Worm (Caenorhabditis elegans) whole organism, L4/young adult: Measurements from ENCODE around the gene dpy-11.

ENCODE experiments used
- W03F9.2 ChIP-seq: fragments of 150-350 bp; optimal IDR thresholded peaks from 2 replicates; lab custom pipeline; 2014; ENCODE audit warnings: missing biosample characterization, missing genetic modification characterization
- dao-5 ChIP-seq: sonication (generic microtip); optimal IDR thresholded peaks from 2 replicates; lab custom pipeline; 2016; ENCODE audit warnings: missing genotype, missing genetic modification characterization, moderate library complexity, missing compliant biosample characterization
- him-1 ChIP-seq: sonication (generic microtip); optimal IDR thresholded peaks from 2 replicates; lab custom pipeline; 2016; ENCODE audit warnings: missing genotype, missing genetic modification reagents, missing genetic modification characterization, missing compliant biosample characterization

The dpy-11 gene

DNA sequence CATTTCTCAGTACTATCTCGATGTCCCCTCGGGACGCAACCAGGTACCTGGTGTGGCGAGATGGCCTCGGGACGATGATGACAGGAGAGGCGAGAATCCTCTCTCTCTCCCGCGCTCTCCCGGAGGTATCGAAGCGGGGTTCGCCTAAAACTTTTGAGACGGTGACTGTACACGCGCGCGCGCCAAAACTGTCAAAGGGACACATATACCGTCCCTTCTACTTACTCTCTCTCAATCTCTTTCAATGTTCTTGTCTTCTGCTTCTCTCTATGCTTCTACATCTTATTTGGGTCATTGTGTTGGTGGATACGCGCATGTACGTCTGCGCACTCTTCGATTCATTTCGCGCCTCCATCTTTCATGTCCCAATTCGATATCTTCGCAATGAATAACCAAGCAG lies 26.8 kb upstream of the dpy-11 start:
- no peak for TF ChIP-seq W03F9.2 (tag; lab: Kevin White, UChicago)

DNA sequence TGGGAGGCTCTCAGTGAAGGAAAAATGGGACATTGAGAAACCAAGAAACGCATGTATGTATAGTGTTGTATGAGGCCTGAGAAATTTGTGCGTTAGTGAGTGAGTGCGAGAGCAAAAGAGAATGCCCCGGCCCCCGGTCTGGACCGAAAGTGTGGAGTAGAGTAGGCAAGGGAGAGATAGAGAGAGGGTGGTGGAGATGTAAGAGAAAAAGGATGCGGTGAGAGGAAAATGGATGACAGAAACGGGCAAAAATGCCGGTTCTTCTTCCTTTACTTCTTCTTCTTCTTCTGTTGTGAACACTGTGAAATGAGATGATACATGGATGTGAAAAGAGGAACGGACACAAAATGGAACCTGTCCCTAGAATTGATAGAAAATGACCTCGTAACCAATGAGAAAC lies 23.3 kb upstream of the dpy-11 start:
- no peak for TF ChIP-seq him-1 (tag; lab: Kevin White, UChicago)
- no peak for TF ChIP-seq W03F9.2 (tag; lab: Kevin White, UChicago)
- no peak for TF ChIP-seq dao-5 (tag; lab: Kevin White, UChicago)

DNA sequence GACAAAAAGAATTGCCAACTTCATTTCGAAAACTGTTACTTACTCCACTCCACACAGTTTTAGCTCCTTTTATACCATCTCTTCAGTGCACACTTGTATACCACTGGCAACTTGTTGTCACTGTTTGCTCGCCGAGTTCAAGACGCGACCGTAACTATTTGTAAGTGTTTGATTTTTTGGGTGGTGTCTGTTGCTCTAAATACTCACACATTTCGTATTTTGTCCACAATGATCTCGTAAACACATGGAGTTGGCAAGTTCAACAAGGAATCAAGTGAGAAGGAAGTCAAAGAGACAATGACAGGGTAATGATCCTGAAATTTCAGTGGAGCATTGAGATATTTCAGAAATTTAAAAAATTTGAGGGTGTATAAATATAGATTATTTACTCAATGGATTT lies 18.0 kb upstream of the dpy-11 start, which contains the start of gene hpo-26:
Gene hpo-26 (minus strand): TSS at position 31 of the 400 bp plus-strand sequence.
- TF ChIP-seq W03F9.2 (tag; lab: Kevin White, UChicago) (no peak), him-1 (tag; lab: Kevin White, UChicago) (no peak), dao-5 (tag; lab: Kevin White, UChicago) (no peak)

DNA sequence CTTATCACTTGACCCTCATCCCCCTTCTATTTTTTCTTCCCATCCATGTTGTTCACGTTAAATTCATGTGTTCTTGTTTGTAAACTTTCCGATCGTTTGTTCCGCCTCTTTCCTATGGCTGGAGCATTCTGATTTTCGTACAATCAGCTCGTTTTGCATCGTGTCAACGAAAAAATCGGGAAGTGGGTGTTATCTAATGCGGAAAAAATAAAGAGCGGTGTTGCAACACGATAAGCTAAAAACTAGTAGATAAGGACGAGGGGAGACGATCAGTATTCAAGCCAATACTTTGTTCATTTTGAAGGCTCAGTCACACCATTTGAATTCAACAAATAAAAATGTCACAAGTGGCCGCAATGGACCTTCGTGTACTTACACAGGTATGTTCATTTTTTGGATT lies 9.7 kb upstream of the dpy-11 start, which contains the start of gene acs-1:
Gene acs-1 (plus strand): TSS at position 233 of the 400 bp plus-strand sequence.
- TF ChIP-seq dao-5 (tag; lab: Kevin White, UChicago) = no peak
- TF ChIP-seq W03F9.2 (tag; lab: Kevin White, UChicago) = no peak
- no peak for TF ChIP-seq him-1 (tag; lab: Kevin White, UChicago)

DNA sequence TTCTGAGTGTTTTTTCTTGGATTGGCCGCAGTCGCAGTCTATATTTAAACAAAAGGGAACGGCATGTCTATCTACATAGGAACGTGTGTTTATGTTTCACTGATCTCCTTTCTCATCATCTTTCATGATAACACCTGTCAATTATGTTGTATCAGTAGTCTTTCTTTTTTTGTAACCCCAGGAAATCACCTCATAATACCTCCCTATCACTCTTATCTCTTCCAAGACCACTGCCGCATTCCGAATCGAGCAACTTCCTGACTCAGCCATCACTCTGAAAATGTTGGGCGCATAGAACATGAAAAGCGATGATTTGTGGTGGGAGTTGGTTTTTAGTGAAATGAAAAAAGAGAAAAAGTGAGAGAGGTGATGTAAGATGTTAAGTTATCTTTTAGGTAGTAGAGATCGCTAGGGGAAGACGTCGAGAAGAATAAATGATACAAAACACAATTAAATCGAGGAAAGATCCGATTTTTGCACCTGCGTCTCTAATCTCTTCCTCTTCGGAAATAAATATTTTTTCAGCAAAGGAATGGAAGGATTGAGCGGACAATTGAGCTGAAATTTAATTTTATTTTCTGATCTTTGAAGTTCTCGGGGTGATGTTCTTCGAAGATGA lies 7.9 kb upstream of the dpy-11 start:
- TF ChIP-seq dao-5 (tag; lab: Kevin White, UChicago) (no peak), W03F9.2 (tag; lab: Kevin White, UChicago) (no peak), him-1 (tag; lab: Kevin White, UChicago) (no peak)

DNA sequence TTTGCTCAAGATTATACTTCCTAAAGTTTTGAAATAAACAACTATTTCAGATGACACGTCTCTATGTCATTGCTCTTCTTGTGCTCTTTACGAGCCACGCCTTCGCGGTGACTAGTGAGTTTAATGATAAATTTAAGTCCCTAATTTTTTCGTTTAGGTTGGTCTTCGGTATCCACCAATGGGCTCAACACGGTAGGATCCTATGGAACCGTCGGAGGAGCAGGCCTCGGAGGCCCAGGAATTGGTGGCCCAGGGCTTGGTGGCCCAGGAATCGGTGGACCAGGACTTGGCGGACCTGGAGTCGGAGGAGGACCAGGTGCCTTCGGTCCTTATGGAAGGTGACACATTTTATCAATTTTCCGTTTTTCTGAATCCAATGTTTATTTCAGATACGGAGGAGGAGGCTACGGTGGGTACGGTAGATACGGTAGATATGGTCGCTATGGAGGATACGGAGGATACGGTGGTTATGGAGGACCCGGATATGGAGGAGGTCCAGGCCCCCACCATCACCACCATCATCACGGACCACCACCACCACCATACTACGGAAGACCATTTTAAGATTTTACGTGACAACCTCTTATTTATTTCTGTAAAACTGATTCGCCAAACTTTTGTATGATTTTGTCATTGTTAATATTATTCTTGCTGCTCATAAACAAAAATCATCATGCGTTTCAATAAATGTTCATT lies 5.5 kb upstream of the dpy-11 start, which contains the start of the genes F46E10.2 and F46E10.18:
Gene F46E10.2 (plus strand): TSS at position 51 of the 696 bp plus-strand sequence.
Gene F46E10.18 (plus strand): TSS at position 646 of the 696 bp plus-strand sequence.
- TF ChIP-seq dao-5 (tag; lab: Kevin White, UChicago) (no peak), W03F9.2 (tag; lab: Kevin White, UChicago) (no peak), him-1 (tag; lab: Kevin White, UChicago) (no peak)

DNA sequence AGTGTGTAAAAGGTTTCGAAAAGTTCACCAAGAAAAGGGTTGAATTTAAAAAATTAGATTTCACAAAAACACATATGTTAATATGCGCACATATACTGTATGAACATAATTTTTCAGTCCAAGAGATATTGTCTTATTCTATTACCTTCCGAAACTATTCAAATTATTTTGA lies 3.1 kb upstream of the dpy-11 start, which contains the start of gene F46E10.3:
Gene F46E10.3 (plus strand): TSS at position 73 of the 172 bp plus-strand sequence.
- TF ChIP-seq dao-5 (tag; lab: Kevin White, UChicago) (no peak), him-1 (tag; lab: Kevin White, UChicago) (no peak), W03F9.2 (tag; lab: Kevin White, UChicago) (no peak)

DNA sequence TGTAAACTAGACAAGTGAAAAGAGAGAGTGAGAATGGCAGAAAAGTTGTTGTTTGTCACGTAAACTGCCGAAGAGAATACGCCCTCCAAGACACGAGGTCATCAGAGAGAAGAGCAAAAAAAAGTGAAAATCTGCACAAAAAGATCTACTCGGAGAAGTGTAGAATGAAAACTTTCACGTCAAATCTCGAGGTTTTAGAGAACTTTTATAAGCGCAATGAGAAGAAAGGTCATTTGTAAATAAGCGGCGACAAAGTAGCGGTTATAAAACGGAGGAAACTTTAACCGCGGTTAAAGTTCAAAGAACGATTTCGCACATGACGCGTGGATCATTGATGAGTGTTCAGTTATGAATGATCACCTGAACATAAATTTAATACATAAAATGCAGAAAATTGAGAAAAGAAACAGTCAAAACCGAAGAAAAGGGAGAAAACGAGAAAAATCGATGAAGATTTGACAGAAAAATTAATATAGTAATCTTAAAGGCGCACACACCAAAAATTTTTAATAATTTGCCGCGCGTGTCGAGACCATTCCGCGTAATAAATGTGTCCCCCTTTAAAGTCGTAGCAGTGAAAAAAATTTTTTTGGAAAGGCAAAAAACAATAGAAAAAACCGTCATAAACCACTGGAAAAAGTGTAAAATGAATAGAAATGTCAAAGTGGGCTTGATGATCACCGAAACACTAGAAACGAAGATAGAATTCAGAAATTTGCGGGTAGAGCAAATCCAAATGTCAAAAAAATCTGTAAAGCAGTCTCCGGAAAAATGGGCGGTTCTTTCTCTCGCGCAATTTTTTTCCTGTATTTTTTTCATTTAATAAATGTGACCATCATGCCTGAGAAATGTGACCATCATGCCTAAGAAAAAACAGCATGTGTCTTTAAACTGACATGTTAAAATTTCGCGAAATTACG lies 2.5 kb upstream of the dpy-11 start:
- TF ChIP-seq dao-5 (tag; lab: Kevin White, UChicago) (no peak), W03F9.2 (tag; lab: Kevin White, UChicago) (no peak), him-1 (tag; lab: Kevin White, UChicago) (no peak)

DNA sequence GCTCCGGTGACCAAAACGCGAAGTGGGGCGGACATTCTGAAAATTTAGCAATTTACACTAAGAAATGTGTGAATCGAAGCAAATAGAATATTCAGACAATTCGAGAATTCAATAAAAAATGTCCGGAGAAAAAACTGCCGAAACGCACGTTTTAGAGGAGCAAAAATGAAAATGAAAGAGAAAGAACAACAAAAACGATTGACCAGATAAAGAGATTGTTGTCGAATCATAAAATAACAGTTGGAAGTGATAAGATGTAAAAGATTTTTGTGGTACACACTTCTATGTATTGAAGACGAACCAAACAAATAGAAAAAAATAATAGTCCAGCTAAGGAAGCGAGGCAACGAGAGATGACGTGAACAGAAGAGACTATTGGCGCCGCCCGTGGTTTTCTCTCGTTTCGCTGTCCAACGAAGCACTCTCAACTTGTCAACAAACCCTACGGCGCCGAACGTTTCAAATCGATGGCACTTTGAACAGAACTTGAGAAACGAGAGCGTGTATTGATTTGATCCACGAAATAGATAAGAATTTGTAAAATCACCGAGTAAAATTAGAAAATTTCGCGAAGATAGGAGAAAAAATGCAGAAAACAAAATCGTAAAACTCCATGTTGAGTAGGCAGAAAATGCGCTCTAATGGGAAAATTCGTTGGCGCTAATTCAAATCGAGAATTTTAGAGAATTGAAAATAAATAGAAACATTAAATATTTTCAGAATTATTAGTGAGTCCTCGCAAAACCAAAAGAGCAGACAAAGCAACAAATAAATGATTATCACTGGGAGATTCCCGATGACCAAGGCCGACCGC lies 1.7 kb upstream of the dpy-11 start, which contains the start of gene mdh-1:
Gene mdh-1 (minus strand): TSS at position 36 of the 814 bp plus-strand sequence.
- no peak for TF ChIP-seq W03F9.2 (tag; lab: Kevin White, UChicago)
- TF ChIP-seq him-1 (tag; lab: Kevin White, UChicago) = no peak
- TF ChIP-seq dao-5 (tag; lab: Kevin White, UChicago) = no peak

DNA sequence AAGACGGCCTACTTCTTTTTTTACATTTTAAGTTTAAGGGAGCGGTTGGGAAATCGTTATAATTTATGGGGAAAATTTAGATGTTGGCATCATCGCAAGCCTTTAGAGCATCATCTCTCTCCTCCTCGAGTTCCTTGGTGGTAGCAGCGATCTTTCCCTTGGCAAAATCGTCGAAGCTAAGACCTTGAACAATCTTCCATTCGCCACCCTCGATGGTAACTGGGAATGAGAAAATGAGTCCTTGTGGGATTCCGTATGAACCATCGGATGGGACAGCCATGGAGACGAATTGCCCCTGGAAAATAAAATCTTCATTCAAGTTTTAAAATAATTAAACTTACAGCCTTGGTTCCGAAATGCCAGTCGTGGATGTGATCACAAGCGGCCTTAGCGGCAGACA lies 304 bp upstream of the dpy-11 start:
- TF ChIP-seq dao-5 (tag; lab: Kevin White, UChicago) (no peak), him-1 (tag; lab: Kevin White, UChicago) (no peak), W03F9.2 (tag; lab: Kevin White, UChicago) (no peak)

DNA sequence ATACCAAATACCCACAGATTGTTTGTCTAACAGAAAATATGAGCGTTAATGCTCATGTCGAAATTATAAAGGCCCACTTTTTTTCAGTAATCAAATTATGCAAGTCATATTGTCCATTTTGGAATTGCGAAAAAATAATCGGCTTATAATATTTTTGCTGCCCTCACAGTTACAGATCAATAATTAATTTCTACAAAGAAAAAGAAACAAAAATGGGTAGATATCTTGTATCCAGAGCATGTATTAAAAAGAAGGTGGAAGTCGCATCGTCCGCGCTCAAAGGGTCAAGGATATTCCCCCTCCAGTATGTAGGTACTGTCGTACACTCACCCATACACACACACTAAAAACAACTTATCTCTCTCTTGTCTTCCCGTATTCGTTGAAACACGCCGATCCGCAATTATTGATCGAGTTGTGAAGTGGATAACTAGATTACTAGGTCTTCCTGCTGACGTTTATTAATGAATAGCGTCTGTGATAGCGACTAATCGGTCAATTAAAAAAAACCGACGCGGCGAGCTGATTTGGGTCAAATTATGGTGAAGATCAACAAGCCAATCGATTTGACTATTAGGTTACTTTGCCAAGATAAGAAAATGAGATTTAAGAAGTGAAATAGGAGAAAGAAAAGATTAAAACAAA lies 1.1 kb downstream of the dpy-11 start:
- TF ChIP-seq dao-5 (tag; lab: Kevin White, UChicago) = no peak
- TF ChIP-seq W03F9.2 (tag; lab: Kevin White, UChicago) = no peak
- no peak for TF ChIP-seq him-1 (tag; lab: Kevin White, UChicago)

DNA sequence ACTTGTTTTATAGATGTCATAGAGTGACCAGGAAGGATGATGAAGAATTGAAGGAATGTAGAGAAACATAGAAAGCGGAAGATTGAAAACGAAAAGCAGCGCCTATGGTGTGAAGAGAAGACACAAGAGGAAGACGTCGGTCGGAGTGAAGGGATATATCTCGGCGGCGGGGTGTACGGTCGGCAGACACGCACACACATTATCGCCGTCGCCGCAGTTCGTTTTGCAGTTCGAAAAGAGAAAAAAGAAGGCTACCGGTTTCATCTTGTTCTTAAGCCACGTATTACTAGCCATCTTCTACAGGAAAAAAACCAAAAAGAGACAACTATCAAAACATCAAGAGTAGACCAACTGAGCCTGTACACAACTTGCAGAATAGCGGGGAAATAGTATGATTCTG lies 1.7 kb downstream of the dpy-11 start:
- no peak for TF ChIP-seq him-1 (tag; lab: Kevin White, UChicago)
- no peak for TF ChIP-seq W03F9.2 (tag; lab: Kevin White, UChicago)
- TF ChIP-seq dao-5 (tag; lab: Kevin White, UChicago) = no peak
